Fruit fly (Drosophila melanogaster) whole organism, embryonic: Measurements from ENCODE around the gene CG32645.

ENCODE experiments used
- Blimp-1 ChIP-seq: fragments of 200-800 bp; sonication (Bioruptor generic); optimal IDR thresholded peaks from 3 replicates; lab custom pipeline; 2018; ENCODE audit warnings: missing biosample characterization, missing genetic modification characterization, mild to moderate bottlenecking, moderate library complexity, missing genetic modification reagents
- CG10366 ChIP-seq: fragments of 200-800 bp; sonication (Bioruptor generic); IDR thresholded peaks from 2 replicates; pipeline ENCODE4 v1.3.6; 2022; ENCODE audit warnings: missing biosample characterization, missing genetic modification characterization
- CG11247 ChIP-seq: fragments of 200-800 bp; sonication (Bioruptor generic); IDR thresholded peaks from 2 replicates; pipeline ENCODE4 v1.3.6; 2022; ENCODE audit warnings: missing biosample characterization, missing genetic modification characterization
- CG11695 ChIP-seq: fragments of 200-800 bp; sonication (Bioruptor generic); IDR thresholded peaks from 3 replicates; pipeline ENCODE4 v1.3.6; 2022; ENCODE audit warnings: missing biosample characterization, missing genetic modification characterization
- CG12659 ChIP-seq: fragments of 200-800 bp; sonication (Bioruptor generic); optimal IDR thresholded peaks from 3 replicates; lab custom pipeline; 2017; ENCODE audit warnings: mild to moderate bottlenecking, missing biosample characterization, missing genetic modification reagents, missing genetic modification characterization
- CG12769 ChIP-seq: fragments of 200-800 bp; sonication (Bioruptor generic); optimal IDR thresholded peaks from 2 replicates; lab custom pipeline; 2019; ENCODE audit warnings: missing biosample characterization, mild to moderate bottlenecking, missing genetic modification characterization, moderate library complexity
- CG13123 ChIP-seq: fragments of 200-800 bp; sonication (Bioruptor generic); optimal IDR thresholded peaks from 2 replicates; lab custom pipeline; 2016; ENCODE audit warnings: missing biosample characterization, missing genetic modification characterization
- CG13624 ChIP-seq: fragments of 200-800 bp; sonication (Bioruptor generic); optimal IDR thresholded peaks from 2 replicates; lab custom pipeline; 2016; ENCODE audit warnings: missing biosample characterization, missing genetic modification characterization
- CG14014 ChIP-seq: fragments of 200-800 bp; sonication (Bioruptor generic); IDR thresholded peaks from 2 replicates; pipeline ENCODE4 v1.3.6; 2022; ENCODE audit warnings: missing biosample characterization, missing genetic modification characterization
- CG15514 ChIP-seq: fragments of 200-800 bp; sonication (Bioruptor generic); optimal IDR thresholded peaks from 3 replicates; lab custom pipeline; 2017; ENCODE audit warnings: missing biosample characterization, missing genetic modification characterization, mild to moderate bottlenecking, moderate library complexity, missing genetic modification reagents
- CG1603 ChIP-seq: fragments of 200-800 bp; sonication (Bioruptor generic); optimal IDR thresholded peaks from 2 replicates; lab custom pipeline; 2019; ENCODE audit warnings: missing biosample characterization, mild to moderate bottlenecking, missing genetic modification characterization, moderate library complexity
- CG2875 ChIP-seq: fragments of 200-800 bp; sonication (Bioruptor generic); optimal IDR thresholded peaks from 2 replicates; lab custom pipeline; 2017; ENCODE audit warnings: missing biosample characterization, mild to moderate bottlenecking, missing genetic modification characterization, missing genetic modification reagents
- CG30403 ChIP-seq: fragments of 200-800 bp; sonication (Bioruptor generic); optimal IDR thresholded peaks from 3 replicates; lab custom pipeline; 2016; ENCODE audit warnings: missing biosample characterization, missing genetic modification characterization
- CG31365 ChIP-seq: fragments of 200-800 bp; sonication (Bioruptor generic); optimal IDR thresholded peaks from 2 replicates; lab custom pipeline; 2018; ENCODE audit warnings: missing biosample characterization, mild to moderate bottlenecking, missing genetic modification characterization
- CG3407 ChIP-seq: fragments of 200-800 bp; sonication (Bioruptor generic); optimal IDR thresholded peaks from 2 replicates; lab custom pipeline; 2018; ENCODE audit warnings: missing biosample characterization, mild to moderate bottlenecking, missing genetic modification characterization
- CG4328 ChIP-seq: fragments of 200-800 bp; sonication (Bioruptor generic); optimal IDR thresholded peaks from 3 replicates; lab custom pipeline; 2017; ENCODE audit warnings: missing biosample characterization, missing genetic modification reagents, missing genetic modification characterization
- CG7963 ChIP-seq: fragments of 200-800 bp; sonication (Bioruptor generic); IDR thresholded peaks from 3 replicates; pipeline ENCODE4 v1.3.6; 2022; ENCODE audit warnings: missing biosample characterization, missing genetic modification characterization; ENCODE audit not compliant: partially characterized antibody
- CG9727 ChIP-seq: fragments of 200-800 bp; sonication (Bioruptor generic); optimal IDR thresholded peaks from 3 replicates; lab custom pipeline; 2017; ENCODE audit warnings: missing biosample characterization, mild to moderate bottlenecking, missing genetic modification characterization
- CG9797 ChIP-seq: fragments of 200-800 bp; sonication (Bioruptor generic); optimal IDR thresholded peaks from 3 replicates; lab custom pipeline; 2018; ENCODE audit warnings: missing biosample characterization, mild to moderate bottlenecking, missing genetic modification characterization
- Dek ChIP-seq: fragments of 200-800 bp; sonication (Bioruptor generic); optimal IDR thresholded peaks from 3 replicates; lab custom pipeline; 2019; ENCODE audit warnings: missing biosample characterization, mild to moderate bottlenecking, missing genetic modification characterization, moderate library complexity
- E2f2 ChIP-seq: fragments of 200-800 bp; sonication (Bioruptor generic); IDR thresholded peaks from 2 replicates; pipeline ENCODE4 v1.3.6; 2022; ENCODE audit warnings: missing biosample characterization, missing genetic modification characterization
- Eip74EF ChIP-seq, 2 experiments: fragments of 200-800 bp in 1 of 2; fragments of >200 bp in 1 of 2; sonication (Bioruptor generic) in 1 of 2; optimal IDR thresholded peaks; 2 replicates each; lab custom pipeline; 2017 to 2019; ENCODE audit warnings: missing biosample characterization in 2 of 2, missing genetic modification characterization in 2 of 2, mild to moderate bottlenecking in 1 of 2, moderate library complexity in 1 of 2
- GATAe ChIP-seq: fragments of 200-800 bp; sonication (Bioruptor generic); conservative IDR thresholded peaks from 2 replicates; pipeline ENCODE4 v1.3.6; 2022; ENCODE audit warnings: missing biosample characterization, missing genetic modification characterization
- HLH54F ChIP-seq: fragments of 200-800 bp; sonication (Bioruptor generic); optimal IDR thresholded peaks from 3 replicates; lab custom pipeline; 2016; ENCODE audit warnings: missing biosample characterization, missing genetic modification characterization
- Hr78 ChIP-seq, 2 experiments: fragments of 200-800 bp in 1 of 2; fragments of >200 bp in 1 of 2; sonication (Bioruptor generic) in 1 of 2; optimal IDR thresholded peaks; 2 replicates each; lab custom pipeline; 2017 to 2019; ENCODE audit warnings: missing biosample characterization in 2 of 2, missing genetic modification characterization in 2 of 2, mild to moderate bottlenecking in 1 of 2, moderate library complexity in 1 of 2
- Kr ChIP-seq: fragments of 200-800 bp; sonication (Bioruptor generic); optimal IDR thresholded peaks from 2 replicates; lab custom pipeline; 2017; ENCODE audit warnings: missing biosample characterization, mild to moderate bottlenecking, missing genetic modification characterization
- Med ChIP-seq: fragments of 200-800 bp; sonication (Bioruptor generic); peaks from one replicate; lab custom pipeline; 2016; ENCODE audit warnings: missing biosample characterization, missing genetic modification characterization, mild to moderate bottlenecking, inconsistent platforms, moderate library complexity
- Meics ChIP-seq: fragments of 200-800 bp; sonication (Bioruptor generic); optimal IDR thresholded peaks from 2 replicates; lab custom pipeline; 2017; ENCODE audit warnings: missing biosample characterization, mild to moderate bottlenecking, missing genetic modification characterization
- Myb ChIP-seq: fragments of 200-800 bp; sonication (Bioruptor generic); optimal IDR thresholded peaks from 2 replicates; lab custom pipeline; 2016; ENCODE audit warnings: missing biosample characterization, missing genetic modification characterization
- Neu2 ChIP-seq: fragments of 200-800 bp; sonication (Bioruptor generic); optimal IDR thresholded peaks from 3 replicates; lab custom pipeline; 2016; ENCODE audit warnings: missing biosample characterization, missing genetic modification characterization, borderline replicate concordance
- Opbp ChIP-seq: fragments of 200-800 bp; sonication (Bioruptor generic); IDR thresholded peaks from 3 replicates; pipeline ENCODE4 v1.3.6; 2022; ENCODE audit warnings: missing biosample characterization, missing genetic modification characterization; ENCODE audit not compliant: partially characterized antibody
- TFAM ChIP-seq: fragments of 200-800 bp; sonication (Bioruptor generic); optimal IDR thresholded peaks from 2 replicates; lab custom pipeline; 2017; ENCODE audit warnings: missing biosample characterization, missing genetic modification characterization, inconsistent platforms
- Tbp ChIP-seq: fragments of >200 bp; optimal IDR thresholded peaks from 2 replicates; lab custom pipeline; 2018; ENCODE audit warnings: missing biosample characterization, missing genetic modification characterization
- cad ChIP-seq: fragments of >200 bp; optimal IDR thresholded peaks from 2 replicates; lab custom pipeline; 2017; ENCODE audit warnings: missing biosample characterization, missing genetic modification characterization
- chinmo ChIP-seq: fragments of 200-800 bp; sonication (Bioruptor generic); IDR thresholded peaks from 4 replicates; pipeline ENCODE4 v1.3.6; 2022; ENCODE audit warnings: missing biosample characterization, missing genetic modification characterization; ENCODE audit not compliant: partially characterized antibody
- crc ChIP-seq: fragments of 200-800 bp; sonication (Bioruptor generic); optimal IDR thresholded peaks from 2 replicates; lab custom pipeline; 2016; ENCODE audit warnings: missing biosample characterization, missing genetic modification characterization
- crol ChIP-seq: fragments of 200-800 bp; sonication (Bioruptor generic); IDR thresholded peaks from 2 replicates; pipeline ENCODE4 v1.3.6; 2022; ENCODE audit warnings: missing biosample characterization, missing genetic modification characterization
- dm ChIP-seq: fragments of 200-800 bp; sonication (Bioruptor generic); optimal IDR thresholded peaks from 3 replicates; lab custom pipeline; 2016; ENCODE audit warnings: missing biosample characterization, missing genetic modification characterization
- gfzf ChIP-seq: fragments of 200-800 bp; sonication (Bioruptor generic); optimal IDR thresholded peaks from 2 replicates; lab custom pipeline; 2016; ENCODE audit warnings: missing biosample characterization, mild to moderate bottlenecking, missing genetic modification characterization, moderate library complexity
- gsb ChIP-seq: fragments of 200-800 bp; sonication (Bioruptor generic); IDR thresholded peaks from 2 replicates; pipeline ENCODE4 v1.3.6; 2022; ENCODE audit warnings: missing biosample characterization, missing genetic modification characterization
- jumu ChIP-seq: fragments of 200-800 bp; sonication (Bioruptor generic); optimal IDR thresholded peaks from 3 replicates; lab custom pipeline; 2016; ENCODE audit warnings: missing biosample characterization, missing genetic modification characterization
- lov ChIP-seq, 2 experiments: fragments of 200-800 bp in 1 of 2; fragments of >200 bp in 1 of 2; sonication (Bioruptor generic) in 1 of 2; IDR thresholded peaks in 1 of 2; optimal IDR thresholded peaks in 1 of 2; 2 replicates in 1 of 2; 3 replicates in 1 of 2; pipeline versions ENCODE4 v1.3.6 to Lab custom; 2017 to 2022; ENCODE audit warnings: missing biosample characterization in 1 of 2, missing genetic modification characterization in 1 of 2
- nmo ChIP-seq: fragments of 200-800 bp; sonication (Bioruptor generic); optimal IDR thresholded peaks from 2 replicates; lab custom pipeline; 2018; ENCODE audit warnings: missing biosample characterization, mild to moderate bottlenecking, missing genetic modification characterization, moderate library complexity
- pb ChIP-seq: fragments of 200-800 bp; sonication (Bioruptor generic); optimal IDR thresholded peaks from 3 replicates; lab custom pipeline; 2016; ENCODE audit warnings: missing biosample characterization, missing genetic modification characterization
- ro ChIP-seq: fragments of 200-800 bp; sonication (Bioruptor generic); IDR thresholded peaks from 2 replicates; pipeline ENCODE4 v1.3.6; 2022; ENCODE audit warnings: missing biosample characterization, missing genetic modification characterization
- run ChIP-seq: fragments of 200-800 bp; sonication (Bioruptor generic); optimal IDR thresholded peaks from 3 replicates; lab custom pipeline; 2018; ENCODE audit warnings: missing biosample characterization, mild to moderate bottlenecking, missing genetic modification characterization
- shn ChIP-seq: fragments of 200-800 bp; sonication (Bioruptor generic); optimal IDR thresholded peaks from 3 replicates; lab custom pipeline; 2016; ENCODE audit warnings: missing biosample characterization, missing genetic modification characterization
- sob ChIP-seq: fragments of 200-800 bp; sonication (Bioruptor generic); IDR thresholded peaks from 2 replicates; pipeline ENCODE4 v1.3.6; 2022; ENCODE audit warnings: missing biosample characterization, missing genetic modification characterization
- zfh2 ChIP-seq: fragments of 200-800 bp; sonication (Bioruptor generic); optimal IDR thresholded peaks from 2 replicates; lab custom pipeline; 2016; ENCODE audit warnings: missing biosample characterization, missing genetic modification characterization

Gene CG32645

DNA sequence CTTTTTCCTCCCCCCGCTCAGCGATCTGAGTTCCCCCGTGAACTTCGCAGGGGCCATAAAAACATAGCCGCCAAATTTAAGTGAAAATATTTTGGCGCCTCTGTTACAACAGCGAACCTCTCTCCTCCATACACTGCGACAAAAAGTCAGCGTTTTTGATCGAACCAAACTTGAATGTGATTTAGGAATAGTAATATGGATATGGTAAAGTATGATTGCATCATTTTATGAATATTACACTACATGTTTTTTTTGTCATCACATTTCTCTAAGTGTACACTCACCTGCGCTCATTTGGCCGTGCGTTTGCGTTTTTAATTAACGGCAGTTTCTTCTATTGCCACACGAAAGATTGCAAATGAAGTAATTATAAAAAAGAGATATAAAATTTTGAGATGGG lies 3.3 kb upstream of the CG32645 start (continued):
- TF ChIP-seq CG15514 (GFP tag; lab: Kevin White, UChicago) (peak; percentile 35), gsb (GFP tag; lab: Robert Waterston, UW) (no peak), cad (GFP tag; lab: Kevin White, UChicago) (no peak), Dek (peak; percentile 15), Kr (no peak), CG11695 (GFP tag; lab: Robert Waterston, UW) (peak; percentile 54; the same call in 1 of the 3 replicates), CG14014 (peak; percentile 25; the same call in 1 of the 2 replicates), HLH54F (no peak), run (tag; lab: Kevin White, UChicago) (peak; percentile 57), CG12769 (tag; lab: Kevin White, UChicago) (peak; percentile 39), CG4328 (GFP tag; lab: Kevin White, UChicago) (no peak), Opbp (GFP tag; lab: Robert Waterston, UW) (no peak), ro (GFP tag; lab: Robert Waterston, UW) (no peak), Tbp (GFP tag; lab: Kevin White, UChicago) (no peak), CG10366 (GFP tag; lab: Robert Waterston, UW) (peak; percentile 60), sob (peak; percentile 54; the same call in 1 of the 2 replicates), Meics (GFP tag; lab: Kevin White, UChicago) (peak; percentile 37), Myb (GFP tag; lab: Kevin White, UChicago) (peak; percentile 7), CG7963 (no peak), crol (GFP tag; lab: Robert Waterston, UW) (peak; percentile 36; the same call in 1 of the 2 replicates), gfzf (GFP tag; lab: Kevin White, UChicago) (no peak), CG30403 (GFP tag; lab: Kevin White, UChicago) (peak; percentile 67), chinmo (GFP tag; lab: Robert Waterston, UW) (no peak), crc (GFP tag; lab: Kevin White, UChicago) (no peak), CG9727 (GFP tag; lab: Kevin White, UChicago) (peak; percentile 38), CG3407 (GFP tag; lab: Kevin White, UChicago) (peak; percentile 53), nmo (GFP tag; lab: Kevin White, UChicago) (peak; percentile 53), lov (optimal IDR thresholded peaks at IDR 0.05; lab: Kevin White, UChicago) (no peak), lov (GFP tag; IDR thresholded peaks at IDR 0.05; lab: Robert Waterston, UW) (no peak), shn (GFP tag; lab: Kevin White, UChicago) (peak; percentile 4), Hr78 (GFP tag; optimal IDR thresholded peaks at IDR 0.05; lab: Kevin White, UChicago) (peak in 1 of 2 experiments; percentile 24), CG31365 (tag; lab: Kevin White, UChicago) (no peak), Med (peak; percentile 89), CG12659 (GFP tag; lab: Kevin White, UChicago) (peak; percentile 33), zfh2 (GFP tag; lab: Kevin White, UChicago) (peak; percentile 42), Neu2 (GFP tag; lab: Kevin White, UChicago) (no peak), pb (GFP tag; lab: Kevin White, UChicago) (peak; percentile 24), TFAM (GFP tag; lab: Kevin White, UChicago) (no peak), CG13624 (GFP tag; lab: Kevin White, UChicago) (no peak), E2f2 (GFP tag; lab: Robert Waterston, UW) (0 out of 2 replicates have a peak, but pooled peaks have one; percentile 33), jumu (no peak), CG13123 (GFP tag; lab: Kevin White, UChicago) (peak; percentile 31), dm (GFP tag; lab: Kevin White, UChicago) (no peak), GATAe (GFP tag; lab: Robert Waterston, UW) (no peak), CG11247 (GFP tag; lab: Robert Waterston, UW) (0 out of 2 replicates have a peak, but pooled peaks have one; percentile 7), CG2875 (peak; percentile 45), CG9797 (GFP tag; lab: Kevin White, UChicago) (no peak), Blimp-1 (GFP tag; lab: Kevin White, UChicago) (peak; percentile 57), Eip74EF (GFP tag; optimal IDR thresholded peaks at IDR 0.05; lab: Kevin White, UChicago) (peak in 1 of 2 experiments; percentile 2), CG1603 (tag; lab: Kevin White, UChicago) (peak; percentile 74)
